Worm (Caenorhabditis elegans) whole organism, young adult: ENCODE measurements around the gene F22E5.13.

Source experiments
- B0336.3 ChIP-seq: fragments of 200-800 bp; sonication (Bioruptor generic); IDR thresholded peaks from 2 replicates; pipeline ENCODE4 v1.3.6; 2022; ENCODE audit warnings: missing genetic modification characterization, missing compliant biosample characterization
- F10E7.11 ChIP-seq: sonication (generic microtip); optimal IDR thresholded peaks from 2 replicates; lab custom pipeline; 2017; ENCODE audit warnings: mild to moderate bottlenecking, missing genetic modification characterization, moderate library complexity, missing compliant biosample characterization
- Y79H2A.3 ChIP-seq: fragments of 200-800 bp; sonication (Bioruptor generic); conservative IDR thresholded peaks from 2 replicates; pipeline ENCODE4 v1.3.6; 2022; ENCODE audit warnings: missing genetic modification reagents, missing genetic modification characterization, missing compliant biosample characterization
- akir-1 ChIP-seq: fragments of 200-800 bp; sonication (Bioruptor generic); optimal IDR thresholded peaks from 2 replicates; lab custom pipeline; 2018; ENCODE audit warnings: mild to moderate bottlenecking, missing genetic modification characterization, moderate library complexity, missing compliant biosample characterization
- atf-7 ChIP-seq: sonication (generic microtip); optimal IDR thresholded peaks from 2 replicates; lab custom pipeline; 2017; ENCODE audit warnings: mild to moderate bottlenecking, missing genetic modification characterization, missing compliant biosample characterization
- chd-7 ChIP-seq: sonication (generic microtip); optimal IDR thresholded peaks from 2 replicates; lab custom pipeline; 2016; ENCODE audit warnings: mild to moderate bottlenecking, missing genetic modification characterization, moderate library complexity, missing compliant biosample characterization
- ets-4 ChIP-seq: fragments of 200-800 bp; sonication (Bioruptor generic); optimal IDR thresholded peaks from 2 replicates; lab custom pipeline; 2018; ENCODE audit warnings: mild to moderate bottlenecking, missing genetic modification characterization, missing compliant biosample characterization
- gei-17 ChIP-seq: fragments of 200-800 bp; sonication (Bioruptor generic); optimal IDR thresholded peaks from 2 replicates; lab custom pipeline; 2018; ENCODE audit warnings: mild to moderate bottlenecking, missing genetic modification characterization, missing compliant biosample characterization
- nhr-90 ChIP-seq: sonication (generic microtip); optimal IDR thresholded peaks from 2 replicates; lab custom pipeline; 2016; ENCODE audit warnings: missing genotype, mild to moderate bottlenecking, missing genetic modification characterization, missing compliant biosample characterization
- repo-1 ChIP-seq: sonication (generic microtip); optimal IDR thresholded peaks from 2 replicates; lab custom pipeline; 2017; ENCODE audit warnings: mild to moderate bottlenecking, missing genetic modification characterization, missing compliant biosample characterization
- snpc-4 ChIP-seq, 5 experiments: fragments of 150-350 bp in 1 of 5; sonication (generic microtip) in 4 of 5; optimal IDR thresholded peaks; 2 replicates each; lab custom pipeline; 2014 to 2018; ENCODE audit warnings: missing genetic modification characterization in 5 of 5, missing biosample characterization in 3 of 5, antibody characterized with exemption in 2 of 5, mild to moderate bottlenecking in 2 of 5, missing compliant biosample characterization in 2 of 5, missing genotype in 2 of 5, moderate library complexity in 2 of 5, missing genetic modification reagents in 1 of 5
- ztf-6 ChIP-seq: fragments of 200-800 bp; sonication (Bioruptor generic); IDR thresholded peaks from 2 replicates; pipeline ENCODE4 v1.3.6; 2022; ENCODE audit warnings: missing genetic modification reagents, missing genetic modification characterization, missing compliant biosample characterization

DNA sequence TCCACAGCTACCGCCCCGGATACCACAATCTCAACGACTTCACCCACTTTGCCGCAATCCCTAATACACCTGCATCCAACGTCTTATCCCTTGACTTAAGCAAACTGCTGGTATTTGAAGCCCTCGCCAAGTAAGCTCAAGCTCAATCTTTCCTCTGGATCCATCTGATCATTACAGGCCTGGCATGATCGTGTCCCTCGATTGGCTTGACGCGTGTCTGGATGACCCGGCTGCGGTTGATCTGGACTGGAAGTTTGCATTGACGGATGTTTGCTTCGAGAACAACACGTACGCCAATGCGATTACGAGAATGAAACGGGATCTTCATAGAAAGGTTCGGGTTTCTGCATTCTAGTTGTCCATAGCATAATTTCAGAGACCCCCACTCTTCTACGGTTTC is 48.5 kb downstream of the F22E5.13 start:
- no peak for TF ChIP-seq ets-4 (GFP tag; lab: Kevin White, UChicago)
- TF ChIP-seq nhr-90 (tag; lab: Kevin White, UChicago), result no peak
- TF ChIP-seq gei-17 (GFP tag; lab: Kevin White, UChicago), result no peak
- no peak for TF ChIP-seq atf-7 (tag; lab: Kevin White, UChicago)
- no peak for TF ChIP-seq B0336.3
- no peak for TF ChIP-seq snpc-4 (GFP tag; optimal IDR thresholded peaks at IDR 0.05; lab: Kevin White, UChicago)
- no peak for TF ChIP-seq snpc-4 (tag; optimal IDR thresholded peaks at IDR 0.05; lab: Kevin White, UChicago)
- no peak for TF ChIP-seq Y79H2A.3 (GFP tag; lab: Robert Waterston, UW)
- TF ChIP-seq repo-1 (tag; lab: Kevin White, UChicago), result no peak
- TF ChIP-seq ztf-6 (GFP tag; lab: Robert Waterston, UW), result no peak
- no peak for TF ChIP-seq F10E7.11 (tag; lab: Kevin White, UChicago)
- no peak for TF ChIP-seq chd-7 (tag; lab: Kevin White, UChicago)
- no peak for TF ChIP-seq akir-1 (GFP tag; lab: Kevin White, UChicago)
